Worm (Caenorhabditis elegans): ENCODE data around the gene T24H10.4.

DNA sequence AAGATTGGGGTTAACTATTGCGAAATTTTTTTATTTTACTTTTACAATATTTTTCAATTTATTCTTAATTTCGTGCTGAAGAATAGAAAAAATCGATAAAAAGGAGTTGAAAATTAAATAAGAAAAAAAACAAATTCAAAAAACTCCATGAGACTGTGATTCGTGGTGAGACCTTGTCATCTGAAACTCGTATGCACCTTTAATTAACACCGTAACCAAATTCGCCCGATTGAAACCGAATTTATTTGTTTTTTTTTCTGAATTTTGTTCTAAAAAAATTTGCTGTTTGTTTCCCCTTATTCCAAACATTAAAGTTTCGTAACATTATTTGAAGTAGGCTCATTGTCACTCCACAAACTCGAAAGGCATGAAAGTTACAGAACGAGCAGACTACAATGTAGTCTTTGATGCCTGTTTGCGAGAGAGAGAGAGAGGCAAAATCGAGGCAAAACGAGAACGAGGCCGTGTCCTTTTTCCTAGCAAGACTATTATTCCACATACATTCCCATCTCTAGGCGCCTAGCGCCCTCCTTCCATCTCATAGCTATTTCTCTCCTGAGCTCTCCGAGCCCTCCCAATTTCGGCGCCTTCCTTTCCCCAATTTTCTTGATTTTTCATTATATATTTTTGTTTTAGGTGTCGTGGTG, at the start of gene T24H10.4:
- TF ChIP-seq pha-2 (tag; optimal IDR thresholded peaks at IDR 0.05) (no peak), dmd-4 (tag; optimal IDR thresholded peaks at IDR 0.05; ENCODE audit: borderline replicate concordance) (no peak), pag-3 (tag; optimal IDR thresholded peaks at IDR 0.05; ENCODE audit: borderline replicate concordance) (no peak), Y22D7AL.16 (tag; optimal IDR thresholded peaks at IDR 0.05) (no peak), fkh-6 (tag; optimal IDR thresholded peaks at IDR 0.05) (no peak), ama-1 (optimal IDR thresholded peaks at IDR 0.05) (no peak), ceh-9 (tag; optimal IDR thresholded peaks at IDR 0.05) (no peak), tbx-7 (tag; optimal IDR thresholded peaks at IDR 0.05) (no peak), C08G9.2 (tag; optimal IDR thresholded peaks at IDR 0.05) (no peak), ceh-6 (GFP tag; optimal IDR thresholded peaks at IDR 0.05) (no peak), fkh-10 (GFP tag; optimal IDR thresholded peaks at IDR 0.05) (no peak)
